Fruit fly (Drosophila melanogaster) whole organism, embryonic: ENCODE results near the gene tmod.
A peak's percentile ranks its signal among the peaks of the same experiment; 100 is the strongest.

Experiments used
- CG10431 ChIP-seq: fragments of 200-800 bp; sonication (Bioruptor generic); optimal IDR thresholded peaks from 3 replicates; lab custom pipeline; 2018; ENCODE audit warnings: missing biosample characterization, mild to moderate bottlenecking, missing genetic modification characterization
- CG10565 ChIP-seq: fragments of 200-800 bp; sonication (Bioruptor generic); optimal IDR thresholded peaks from 3 replicates; lab custom pipeline; 2016; ENCODE audit warnings: missing biosample characterization, mild to moderate bottlenecking, missing genetic modification characterization
- CG12299 ChIP-seq: fragments of 200-800 bp; sonication (Bioruptor generic); optimal IDR thresholded peaks from 2 replicates; lab custom pipeline; 2018; ENCODE audit warnings: missing biosample characterization, mild to moderate bottlenecking, missing genetic modification characterization
- CG16813 ChIP-seq: fragments of 200-800 bp; sonication (Bioruptor generic); IDR thresholded peaks from 3 replicates; pipeline ENCODE4 v1.3.6; 2022; ENCODE audit warnings: missing biosample characterization, missing genetic modification characterization; ENCODE audit not compliant: partially characterized antibody
- CG16815 ChIP-seq: fragments of 200-800 bp; sonication (Bioruptor generic); optimal IDR thresholded peaks from 3 replicates; lab custom pipeline; 2017; ENCODE audit warnings: missing biosample characterization, mild to moderate bottlenecking, missing genetic modification characterization
- CG17186 ChIP-seq: fragments of 200-800 bp; sonication (Bioruptor generic); optimal IDR thresholded peaks from 3 replicates; lab custom pipeline; 2017; ENCODE audit warnings: missing biosample characterization, missing genetic modification reagents, missing genetic modification characterization
- CG17359 ChIP-seq: fragments of 200-800 bp; sonication (Bioruptor generic); optimal IDR thresholded peaks from 3 replicates; lab custom pipeline; 2018; ENCODE audit warnings: missing biosample characterization, mild to moderate bottlenecking, missing genetic modification characterization, moderate library complexity
- CG17829 ChIP-seq: fragments of 200-800 bp; optimal IDR thresholded peaks from 2 replicates; lab custom pipeline; 2019; ENCODE audit warnings: missing biosample characterization, mild to moderate bottlenecking, missing genetic modification characterization, moderate library complexity
- CG31441 ChIP-seq: fragments of 200-800 bp; sonication (Bioruptor generic); IDR thresholded peaks from 2 replicates; pipeline ENCODE4 v1.3.6; 2022; ENCODE audit warnings: missing biosample characterization, missing genetic modification characterization
- CG4730 ChIP-seq: fragments of 200-800 bp; sonication (Bioruptor generic); IDR thresholded peaks from 2 replicates; pipeline ENCODE4 v1.3.6; 2022; ENCODE audit warnings: missing biosample characterization, missing genetic modification characterization
- CG7556 ChIP-seq: fragments of 200-800 bp; sonication (Bioruptor generic); optimal IDR thresholded peaks from 2 replicates; lab custom pipeline; 2017; ENCODE audit warnings: missing biosample characterization, mild to moderate bottlenecking, missing genetic modification characterization
- CG8388 ChIP-seq: fragments of 200-800 bp; sonication (Bioruptor generic); optimal IDR thresholded peaks from 2 replicates; lab custom pipeline; 2019; ENCODE audit warnings: missing biosample characterization, mild to moderate bottlenecking, missing genetic modification characterization, moderate library complexity
- CoRest ChIP-seq: fragments of 200-800 bp; sonication (Bioruptor generic); optimal IDR thresholded peaks from 3 replicates; lab custom pipeline; 2018; ENCODE audit warnings: missing biosample characterization, mild to moderate bottlenecking, missing genetic modification characterization, moderate library complexity
- D ChIP-seq, 2 experiments: fragments of 200-800 bp in 1 of 2; fragments of >200 bp in 1 of 2; sonication (Bioruptor generic) in 1 of 2; optimal IDR thresholded peaks; 2 replicates in 1 of 2; 3 replicates in 1 of 2; lab custom pipeline; 2017; ENCODE audit warnings: mild to moderate bottlenecking in 1 of 2, missing biosample characterization in 1 of 2, missing genetic modification characterization in 1 of 2, missing genetic modification reagents in 1 of 2
- D19A ChIP-seq: fragments of 200-800 bp; optimal IDR thresholded peaks from 3 replicates; lab custom pipeline; 2019; ENCODE audit warnings: missing biosample characterization, mild to moderate bottlenecking, missing genetic modification characterization, moderate library complexity
- Deaf1 ChIP-seq: fragments of 200-800 bp; optimal IDR thresholded peaks from 3 replicates; lab custom pipeline; 2019; ENCODE audit warnings: missing biosample characterization, mild to moderate bottlenecking, missing genetic modification characterization, moderate library complexity
- Dip2 ChIP-seq: fragments of 200-800 bp; sonication (Bioruptor generic); IDR thresholded peaks from 2 replicates; pipeline ENCODE4 v1.3.6; 2022; ENCODE audit warnings: missing biosample characterization, missing genetic modification characterization
- Dp ChIP-seq: fragments of 200-800 bp; sonication (Bioruptor generic); optimal IDR thresholded peaks from 2 replicates; lab custom pipeline; 2018; ENCODE audit warnings: missing biosample characterization, mild to moderate bottlenecking, missing genetic modification characterization, moderate library complexity
- Eip74EF ChIP-seq, 2 experiments: fragments of 200-800 bp in 1 of 2; fragments of >200 bp in 1 of 2; sonication (Bioruptor generic) in 1 of 2; optimal IDR thresholded peaks; 2 replicates each; lab custom pipeline; 2017 to 2019; ENCODE audit warnings: missing biosample characterization in 2 of 2, missing genetic modification characterization in 2 of 2, mild to moderate bottlenecking in 1 of 2, moderate library complexity in 1 of 2
- Fer3 ChIP-seq: fragments of 200-800 bp; sonication (Bioruptor generic); optimal IDR thresholded peaks from 2 replicates; lab custom pipeline; 2018; ENCODE audit warnings: missing biosample characterization, mild to moderate bottlenecking, missing genetic modification characterization, moderate library complexity
- HmgD ChIP-seq: fragments of 200-800 bp; sonication (Bioruptor generic); optimal IDR thresholded peaks from 3 replicates; lab custom pipeline; 2016; ENCODE audit warnings: missing biosample characterization, missing genetic modification characterization
- Hmr ChIP-seq: fragments of 200-800 bp; sonication (Bioruptor generic); optimal IDR thresholded peaks from 3 replicates; lab custom pipeline; 2017; ENCODE audit warnings: mild to moderate bottlenecking, missing biosample characterization, missing genetic modification reagents, missing genetic modification characterization
- Hr39 ChIP-seq: fragments of >200 bp; optimal IDR thresholded peaks from 2 replicates; lab custom pipeline; 2017
- Hr78 ChIP-seq, 2 experiments: fragments of 200-800 bp in 1 of 2; fragments of >200 bp in 1 of 2; sonication (Bioruptor generic) in 1 of 2; optimal IDR thresholded peaks; 2 replicates each; lab custom pipeline; 2017 to 2019; ENCODE audit warnings: missing biosample characterization in 2 of 2, missing genetic modification characterization in 2 of 2, mild to moderate bottlenecking in 1 of 2, moderate library complexity in 1 of 2
- Med ChIP-seq: fragments of 200-800 bp; sonication (Bioruptor generic); peaks from one replicate; lab custom pipeline; 2016; ENCODE audit warnings: missing biosample characterization, missing genetic modification characterization, mild to moderate bottlenecking, inconsistent platforms, moderate library complexity
- NC2α ChIP-seq: fragments of 200-800 bp; sonication (Bioruptor generic); optimal IDR thresholded peaks from 2 replicates; lab custom pipeline; 2016; ENCODE audit warnings: missing biosample characterization, missing genetic modification characterization
- NFAT ChIP-seq: fragments of 200-800 bp; sonication (Bioruptor generic); IDR thresholded peaks from 2 replicates; pipeline ENCODE4 v1.3.6; 2022; ENCODE audit warnings: missing biosample characterization, missing genetic modification characterization
- Nf-YA ChIP-seq: fragments of 200-800 bp; sonication (Bioruptor generic); IDR thresholded peaks from 2 replicates; pipeline ENCODE4 v1.3.6; 2022; ENCODE audit warnings: missing biosample characterization, missing genetic modification characterization
- Opbp ChIP-seq: fragments of 200-800 bp; sonication (Bioruptor generic); IDR thresholded peaks from 3 replicates; pipeline ENCODE4 v1.3.6; 2022; ENCODE audit warnings: missing biosample characterization, missing genetic modification characterization; ENCODE audit not compliant: partially characterized antibody
- Ptx1 ChIP-seq: fragments of 200-800 bp; sonication (Bioruptor generic); IDR thresholded peaks from 2 replicates; pipeline ENCODE4 v1.3.6; 2022; ENCODE audit warnings: missing biosample characterization, missing genetic modification characterization
- Six4 ChIP-seq: fragments of 200-800 bp; sonication (Bioruptor generic); optimal IDR thresholded peaks from 2 replicates; lab custom pipeline; 2016; ENCODE audit warnings: missing biosample characterization, missing genetic modification characterization
- Ssrp ChIP-seq: fragments of 200-800 bp; sonication (Bioruptor generic); optimal IDR thresholded peaks from 2 replicates; lab custom pipeline; 2018; ENCODE audit warnings: missing biosample characterization, mild to moderate bottlenecking, missing genetic modification characterization, moderate library complexity
- bcd ChIP-seq: fragments of 200-800 bp; sonication (Bioruptor generic); optimal IDR thresholded peaks from 2 replicates; lab custom pipeline; 2017; ENCODE audit warnings: missing biosample characterization, mild to moderate bottlenecking, missing genetic modification characterization
- bowl ChIP-seq: fragments of 200-800 bp; sonication (Bioruptor generic); IDR thresholded peaks from 2 replicates; pipeline ENCODE4 v1.3.6; 2022; ENCODE audit warnings: missing biosample characterization, missing genetic modification characterization
- cg ChIP-seq: fragments of 200-800 bp; sonication (Bioruptor generic); optimal IDR thresholded peaks from 3 replicates; lab custom pipeline; 2019; ENCODE audit warnings: missing biosample characterization, mild to moderate bottlenecking, missing genetic modification characterization, moderate library complexity
- ci ChIP-seq: fragments of 200-800 bp; sonication (Bioruptor generic); IDR thresholded peaks from 3 replicates; pipeline ENCODE4 v1.3.6; 2022; ENCODE audit warnings: missing biosample characterization, missing genetic modification characterization
- croc ChIP-seq: fragments of 200-800 bp; sonication (Bioruptor generic); conservative IDR thresholded peaks from 3 replicates; pipeline ENCODE4 v1.3.6; 2022; ENCODE audit warnings: missing biosample characterization, missing genetic modification characterization
- cwo ChIP-seq: fragments of 200-800 bp; sonication (Bioruptor generic); optimal IDR thresholded peaks from 3 replicates; lab custom pipeline; 2017; ENCODE audit warnings: missing biosample characterization, missing genetic modification characterization, mild to moderate bottlenecking, moderate library complexity, missing genetic modification reagents
- gem ChIP-seq: fragments of 200-800 bp; sonication (Bioruptor generic); optimal IDR thresholded peaks from 2 replicates; lab custom pipeline; 2019; ENCODE audit warnings: missing biosample characterization, mild to moderate bottlenecking, missing genetic modification characterization, moderate library complexity
- lola ChIP-seq, 3 experiments: fragments of >200 bp in 2 of 3; fragments of 200-800 bp in 1 of 3; sonication (Bioruptor generic) in 1 of 3; optimal IDR thresholded peaks; 2 replicates each; lab custom pipeline; 2017 to 2019; ENCODE audit warnings: missing biosample characterization in 3 of 3, missing genetic modification characterization in 3 of 3, mild to moderate bottlenecking in 1 of 3, moderate library complexity in 1 of 3
- maf-S ChIP-seq: fragments of 200-800 bp; sonication (Bioruptor generic); optimal IDR thresholded peaks from 2 replicates; lab custom pipeline; 2016; ENCODE audit warnings: missing biosample characterization, missing genetic modification characterization
- nerfin-1 ChIP-seq: fragments of 200-800 bp; sonication (Bioruptor generic); optimal IDR thresholded peaks from 3 replicates; lab custom pipeline; 2019; ENCODE audit warnings: missing biosample characterization, mild to moderate bottlenecking, missing genetic modification characterization, moderate library complexity
- pfk ChIP-seq: fragments of 200-800 bp; sonication (Bioruptor generic); optimal IDR thresholded peaks from 2 replicates; lab custom pipeline; 2018; ENCODE audit warnings: missing biosample characterization, mild to moderate bottlenecking, missing genetic modification characterization, moderate library complexity
- ranshi ChIP-seq: fragments of 200-800 bp; sonication (Bioruptor generic); IDR thresholded peaks from 2 replicates; pipeline ENCODE4 v1.3.6; 2022; ENCODE audit warnings: missing biosample characterization, missing genetic modification characterization
- slp2 ChIP-seq: fragments of 200-800 bp; sonication (Bioruptor generic); optimal IDR thresholded peaks from 2 replicates; lab custom pipeline; 2016; ENCODE audit warnings: missing biosample characterization, missing genetic modification characterization
- so ChIP-seq: fragments of 200-800 bp; sonication (Bioruptor generic); IDR thresholded peaks from 3 replicates; pipeline ENCODE4 v1.3.6; 2022; ENCODE audit warnings: missing biosample characterization, missing genetic modification characterization
- tll ChIP-seq, 2 experiments: fragments of 200-800 bp in 1 of 2; fragments of >200 bp in 1 of 2; sonication (Bioruptor generic) in 1 of 2; optimal IDR thresholded peaks; 2 replicates each; lab custom pipeline; 2017 to 2019; ENCODE audit warnings: missing biosample characterization in 2 of 2, missing genetic modification characterization in 2 of 2, mild to moderate bottlenecking in 1 of 2, moderate library complexity in 1 of 2
- vfl ChIP-seq: fragments of 200-800 bp; sonication (Bioruptor generic); optimal IDR thresholded peaks from 2 replicates; lab custom pipeline; 2016; ENCODE audit warnings: missing biosample characterization, missing genetic modification characterization
- zfh2 ChIP-seq: fragments of 200-800 bp; sonication (Bioruptor generic); optimal IDR thresholded peaks from 2 replicates; lab custom pipeline; 2016; ENCODE audit warnings: missing biosample characterization, missing genetic modification characterization

Gene tmod

DNA sequence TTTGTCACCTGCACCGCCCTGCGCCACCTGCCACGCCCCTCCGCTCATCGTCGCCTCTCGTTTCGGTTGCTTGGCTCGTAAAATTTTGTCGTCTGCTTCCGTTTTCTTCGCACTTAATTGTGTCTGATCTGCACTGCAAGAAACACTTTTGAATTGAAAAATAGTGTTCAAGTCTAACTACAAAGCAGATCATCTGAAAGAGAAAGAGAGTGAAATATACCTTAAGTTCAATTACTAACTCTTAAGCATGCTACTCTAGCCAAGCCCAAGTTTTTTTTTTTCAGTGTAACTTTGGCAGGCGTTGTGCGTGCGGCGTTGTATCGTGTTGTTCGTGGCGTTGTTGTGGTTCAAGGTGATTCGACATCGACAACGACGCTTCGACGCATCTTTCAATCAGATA lies 7.8 kb downstream of the tmod start (continued):
- TF ChIP-seq ranshi (GFP tag; lab: Robert Waterston, UW) (peak; percentile 94), cwo (GFP tag; lab: Kevin White, UChicago) (peak; percentile 88), lola (GFP tag; optimal IDR thresholded peaks at IDR 0.05; lab: Kevin White, UChicago) (peak in 1 of 3 experiments; percentile 67), NC2α (GFP tag; lab: Kevin White, UChicago) (peak; percentile 87), cg (GFP tag; lab: Kevin White, UChicago) (no peak), bowl (GFP tag; lab: Robert Waterston, UW) (peak; percentile 67; the same call in 1 of the 2 replicates), Dp (GFP tag; lab: Kevin White, UChicago) (no peak), CG31441 (GFP tag; lab: Robert Waterston, UW) (peak; percentile 88), gem (peak; percentile 94), D19A (tag; lab: Kevin White, UChicago) (peak; percentile 73), CG16813 (GFP tag; lab: Robert Waterston, UW) (no peak), CoRest (tag; lab: Kevin White, UChicago) (peak; percentile 92), D (optimal IDR thresholded peaks at IDR 0.05; lab: Kevin White, UChicago) (no peak), D (GFP tag; optimal IDR thresholded peaks at IDR 0.05; lab: Kevin White, UChicago) (peak; percentile 87), CG10431 (GFP tag; lab: Kevin White, UChicago) (peak; percentile 55), bcd (GFP tag; lab: Kevin White, UChicago) (peak; percentile 91), Ptx1 (GFP tag; lab: Robert Waterston, UW) (peak; percentile 94), tll (GFP tag; optimal IDR thresholded peaks at IDR 0.05; lab: Kevin White, UChicago) (no peak), Nf-YA (GFP tag; lab: Robert Waterston, UW) (peak; percentile 84), Hmr (peak; percentile 93), slp2 (GFP tag; lab: Kevin White, UChicago) (peak; percentile 82), Med (peak; percentile 99), NFAT (GFP tag; lab: Robert Waterston, UW) (peak; percentile 90), HmgD (GFP tag; lab: Kevin White, UChicago) (peak; percentile 87), CG7556 (GFP tag; lab: Kevin White, UChicago) (peak; percentile 92), Opbp (GFP tag; lab: Robert Waterston, UW) (no peak), Deaf1 (tag; lab: Kevin White, UChicago) (peak; percentile 78), Hr78 (GFP tag; optimal IDR thresholded peaks at IDR 0.05; lab: Kevin White, UChicago) (peak in 1 of 2 experiments; percentile 77), Hr39 (lab: Kevin White, UChicago) (no peak), vfl (peak; percentile 89), maf-S (GFP tag; lab: Kevin White, UChicago) (peak; percentile 93), pfk (GFP tag; lab: Kevin White, UChicago) (peak; percentile 30), croc (GFP tag; lab: Robert Waterston, UW) (peak; percentile 80), CG17829 (tag; lab: Kevin White, UChicago) (peak; percentile 87), so (GFP tag; lab: Robert Waterston, UW) (peak; percentile 93), CG17186 (GFP tag; lab: Kevin White, UChicago) (peak; percentile 60), CG4730 (peak; percentile 92), zfh2 (GFP tag; lab: Kevin White, UChicago) (peak; percentile 91), Ssrp (tag; lab: Kevin White, UChicago) (peak; percentile 88), Dip2 (GFP tag; lab: Robert Waterston, UW) (no peak), CG17359 (peak; percentile 95), Eip74EF (GFP tag; optimal IDR thresholded peaks at IDR 0.05; lab: Kevin White, UChicago) (peak in 1 of 2 experiments; percentile 89), Fer3 (tag; lab: Kevin White, UChicago) (peak; percentile 95), ci (GFP tag; lab: Robert Waterston, UW) (peak; percentile 96), CG8388 (GFP tag; lab: Kevin White, UChicago) (peak; percentile 86), CG10565 (peak; percentile 52), nerfin-1 (peak; percentile 84), CG12299 (tag; lab: Kevin White, UChicago) (peak; percentile 89), CG16815 (GFP tag; lab: Kevin White, UChicago) (peak; percentile 74), Six4 (GFP tag; lab: Kevin White, UChicago) (peak; percentile 93)
